Fruit fly (Drosophila melanogaster): ENCODE data around the gene Cln3.

DNA sequence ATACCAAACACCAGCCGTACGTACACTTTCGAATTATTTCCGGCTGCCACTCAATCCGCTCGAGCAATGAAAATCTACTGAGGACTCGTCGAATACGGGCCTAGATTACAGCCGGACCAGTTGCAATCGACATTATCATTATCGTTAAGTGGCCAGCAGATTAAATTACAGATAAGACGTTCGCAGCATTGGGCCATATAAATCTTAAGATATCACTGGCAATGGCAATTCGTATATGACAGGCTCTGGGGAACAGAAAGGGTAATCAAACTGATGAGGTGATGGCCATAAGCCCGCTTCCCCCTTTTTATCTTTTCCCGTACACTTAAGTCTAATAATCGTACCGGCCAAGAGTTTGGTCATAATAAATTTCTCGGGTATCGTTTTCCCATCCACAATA is at the start of gene Cln3:
- no peak for TF ChIP-seq bcd (GFP tag; optimal IDR thresholded peaks at IDR 0.05)
- TF ChIP-seq maf-S (GFP tag; optimal IDR thresholded peaks at IDR 0.05), result no peak
- TF ChIP-seq Nf-YA (GFP tag; IDR thresholded peaks at IDR 0.05), result no peak
- TF ChIP-seq nmo (GFP tag; optimal IDR thresholded peaks at IDR 0.05), result no peak
- TF ChIP-seq esg (GFP tag; conservative IDR thresholded peaks at IDR 0.05), result no peak
- TF ChIP-seq ATbp (GFP tag; optimal IDR thresholded peaks at IDR 0.05), result no peak
- TF ChIP-seq Dfd (GFP tag; optimal IDR thresholded peaks at IDR 0.05), result no peak
- no peak for TF ChIP-seq B-H2 (GFP tag; optimal IDR thresholded peaks at IDR 0.05)
- no peak for TF ChIP-seq da (GFP tag; optimal IDR thresholded peaks at IDR 0.05)
- TF ChIP-seq Sry-δ (GFP tag; optimal IDR thresholded peaks at IDR 0.05), result no peak
- TF ChIP-seq Xrp1 (GFP tag; IDR thresholded peaks at IDR 0.05), result no peak

Measured in whole organism, embryonic.